Fruit fly (Drosophila melanogaster) whole organism, wandering third instar larva: ENCODE measurements around the gene CG42489.

Source experiments
- Abd-B ChIP-seq: fragments of >200 bp; optimal IDR thresholded peaks from 2 replicates; lab custom pipeline; 2017; ENCODE audit warnings: missing biosample characterization, missing genetic modification characterization
- Dfd ChIP-seq: fragments of >200 bp; optimal IDR thresholded peaks from 2 replicates; lab custom pipeline; 2017; ENCODE audit warnings: missing biosample characterization, missing genetic modification characterization
- Jra ChIP-seq: sonication (Bioruptor generic); optimal IDR thresholded peaks from 2 replicates; lab custom pipeline; 2016; ENCODE audit warnings: missing biosample characterization, missing genetic modification characterization
- Mio ChIP-seq: sonication (Bioruptor generic); optimal IDR thresholded peaks from 2 replicates; lab custom pipeline; 2016; ENCODE audit warnings: missing biosample characterization, missing genetic modification characterization
- Rel ChIP-seq, 2 experiments: fragments of 200-800 bp; sonication (Bioruptor generic) in 1 of 2; optimal IDR thresholded peaks; 2 replicates in 1 of 2; 3 replicates in 1 of 2; lab custom pipeline; 2016 to 2019; ENCODE audit warnings: mild to moderate bottlenecking in 2 of 2, missing biosample characterization in 2 of 2, missing genetic modification characterization in 2 of 2, moderate library complexity in 1 of 2
- Vsx2 ChIP-seq: fragments of 200-300, 225-300 bp; sonication (Bioruptor generic); optimal IDR thresholded peaks from 2 replicates; lab custom pipeline; 2018; ENCODE audit warnings: missing biosample characterization, missing genetic modification characterization; ENCODE audit not compliant: partially characterized antibody
- h ChIP-seq: fragments of 200-800 bp; sonication (Bioruptor generic); optimal IDR thresholded peaks from 3 replicates; lab custom pipeline; 2016; ENCODE audit warnings: missing biosample characterization, mild to moderate bottlenecking, missing genetic modification characterization
- lola ChIP-seq: fragments of >200 bp; optimal IDR thresholded peaks from 2 replicates; lab custom pipeline; 2017; ENCODE audit warnings: missing biosample characterization, missing genetic modification characterization
- psq ChIP-seq: fragments of 200-800 bp; sonication (Bioruptor generic); optimal IDR thresholded peaks from 3 replicates; lab custom pipeline; 2017; ENCODE audit warnings: missing biosample characterization, mild to moderate bottlenecking, missing genetic modification characterization, moderate library complexity
- rgr ChIP-seq: fragments of 200-800 bp; sonication (Bioruptor generic); optimal IDR thresholded peaks from 3 replicates; lab custom pipeline; 2016; ENCODE audit warnings: missing biosample characterization, mild to moderate bottlenecking, missing genetic modification characterization
- sage ChIP-seq: fragments of 200-800 bp; sonication (Bioruptor generic); optimal IDR thresholded peaks from 2 replicates; lab custom pipeline; 2016; ENCODE audit warnings: missing biosample characterization, mild to moderate bottlenecking, missing genetic modification characterization
- usp ChIP-seq: fragments of >200 bp; optimal IDR thresholded peaks from 2 replicates; lab custom pipeline; 2017; ENCODE audit warnings: missing biosample characterization, missing genetic modification characterization

- TF ChIP-seq usp (GFP tag; lab: Kevin White, UChicago) (no peak), Jra (peak; percentile 36), Abd-B (GFP tag; lab: Kevin White, UChicago) (no peak), rgr (GFP tag; lab: Kevin White, UChicago) (peak; percentile 60), h (GFP tag; lab: Kevin White, UChicago) (peak; percentile 74), Vsx2 (GFP tag; lab: Kevin White, UChicago) (no peak), Dfd (GFP tag; lab: Kevin White, UChicago) (no peak), psq (GFP tag; lab: Kevin White, UChicago) (peak; percentile 54), Rel (GFP tag; optimal IDR thresholded peaks at IDR 0.05; lab: Kevin White, UChicago) (peak; percentile 46), Rel (tag; optimal IDR thresholded peaks at IDR 0.05; lab: Kevin White, UChicago) (peak; percentile 54), lola (GFP tag; lab: Kevin White, UChicago) (no peak), sage (GFP tag; lab: Kevin White, UChicago) (no peak), Mio (GFP tag; lab: Kevin White, UChicago) (no peak)
These were observed 4.8 kb upstream of the CG42489 start for dm6 chr3R:8659200-8659897.
